Worm (Caenorhabditis elegans) whole organism, L3 larva: ENCODE results near the gene K10H10.12.

Source experiments
- elt-1 ChIP-seq: fragments of 150-350 bp; optimal IDR thresholded peaks from 2 replicates; lab custom pipeline; 2014; ENCODE audit warnings: missing biosample characterization, missing genetic modification characterization
- elt-2 ChIP-seq: sonication (generic microtip); optimal IDR thresholded peaks from 2 replicates; lab custom pipeline; 2016; ENCODE audit warnings: missing genetic modification reagents, mild to moderate bottlenecking, missing genetic modification characterization, missing compliant biosample characterization
- eor-1 ChIP-seq, 2 experiments: fragments of 150-350 bp; optimal IDR thresholded peaks; 2 replicates each; lab custom pipeline; 2014 to 2018; ENCODE audit warnings: missing biosample characterization in 2 of 2, missing genetic modification characterization in 2 of 2
- fkh-10 ChIP-seq: sonication (generic microtip); optimal IDR thresholded peaks from 2 replicates; lab custom pipeline; 2017; ENCODE audit warnings: missing biosample characterization, missing genetic modification reagents, missing genetic modification characterization
- nhr-11 ChIP-seq: fragments of 150-350 bp; optimal IDR thresholded peaks from 2 replicates; lab custom pipeline; 2014; ENCODE audit warnings: missing biosample characterization, missing genetic modification characterization
- nhr-12 ChIP-seq: fragments of 150-350 bp; optimal IDR thresholded peaks from 2 replicates; lab custom pipeline; 2014; ENCODE audit warnings: missing biosample characterization, missing genetic modification characterization
- nhr-28 ChIP-seq: fragments of 150-350 bp; optimal IDR thresholded peaks from 2 replicates; lab custom pipeline; 2014; ENCODE audit warnings: missing biosample characterization, missing genetic modification characterization
- pqm-1 ChIP-seq: fragments of 150-350 bp; optimal IDR thresholded peaks from 2 replicates; lab custom pipeline; 2017; ENCODE audit warnings: missing biosample characterization, missing genetic modification characterization, inconsistent platforms
- skn-1 ChIP-seq: fragments of 150-350 bp; optimal IDR thresholded peaks from 2 replicates; lab custom pipeline; 2014; ENCODE audit warnings: missing biosample characterization, missing genetic modification characterization
- ztf-4 ChIP-seq: fragments of 150-350 bp; optimal IDR thresholded peaks from 2 replicates; lab custom pipeline; 2014; ENCODE audit warnings: missing biosample characterization, missing genetic modification characterization

DNA sequence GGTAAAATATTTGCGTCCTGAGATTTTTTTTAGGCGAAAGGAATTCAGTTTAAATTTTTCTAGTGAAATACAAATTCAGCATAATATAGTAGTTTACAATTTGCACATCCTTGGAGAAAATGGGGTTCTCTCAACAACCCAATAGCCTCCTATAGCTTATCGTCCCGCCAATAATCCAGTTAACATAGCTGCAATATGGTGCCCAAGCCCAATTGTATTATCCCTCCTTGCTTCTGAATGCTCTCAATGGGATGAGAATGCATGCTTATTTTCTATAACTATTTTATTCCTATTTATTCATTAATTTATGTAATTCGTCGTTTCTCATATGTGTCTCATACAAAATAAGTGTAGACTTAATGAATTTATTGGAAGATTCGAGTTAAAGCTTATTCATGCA, 36.1 kb downstream of the K10H10.12 start:
- TF ChIP-seq elt-2 (tag; lab: Kevin White, UChicago) (no peak), nhr-28 (tag; lab: Kevin White, UChicago) (no peak), elt-1 (tag; lab: Kevin White, UChicago) (no peak), skn-1 (no peak), eor-1 (tag; optimal IDR thresholded peaks at IDR 0.05; lab: Kevin White, UChicago) (no peak), pqm-1 (tag; lab: Kevin White, UChicago) (no peak), nhr-11 (tag; lab: Kevin White, UChicago) (no peak), fkh-10 (no peak), nhr-12 (tag; lab: Kevin White, UChicago) (no peak), ztf-4 (tag; lab: Kevin White, UChicago) (no peak)
